Worm (Caenorhabditis elegans) whole organism, L1 larva: ENCODE results near the gene F15E6.5.

Source experiments
- dpl-1 ChIP-seq, 3 experiments: fragments of 150-350 bp in 2 of 3; sonication (generic microtip) in 1 of 3; optimal IDR thresholded peaks; 2 replicates each; lab custom pipeline; 2014 to 2017; ENCODE audit warnings: missing biosample characterization in 3 of 3, missing genetic modification characterization in 3 of 3, missing genetic modification reagents in 3 of 3
- lin-39 ChIP-seq: fragments of 150-350 bp; optimal IDR thresholded peaks from 2 replicates; lab custom pipeline; 2014; ENCODE audit warnings: missing biosample characterization, missing genetic modification reagents, missing genetic modification characterization
- tbx-2 ChIP-seq: sonication (generic microtip); optimal IDR thresholded peaks from 2 replicates; lab custom pipeline; 2016; ENCODE audit warnings: missing genetic modification characterization, missing compliant biosample characterization

DNA sequence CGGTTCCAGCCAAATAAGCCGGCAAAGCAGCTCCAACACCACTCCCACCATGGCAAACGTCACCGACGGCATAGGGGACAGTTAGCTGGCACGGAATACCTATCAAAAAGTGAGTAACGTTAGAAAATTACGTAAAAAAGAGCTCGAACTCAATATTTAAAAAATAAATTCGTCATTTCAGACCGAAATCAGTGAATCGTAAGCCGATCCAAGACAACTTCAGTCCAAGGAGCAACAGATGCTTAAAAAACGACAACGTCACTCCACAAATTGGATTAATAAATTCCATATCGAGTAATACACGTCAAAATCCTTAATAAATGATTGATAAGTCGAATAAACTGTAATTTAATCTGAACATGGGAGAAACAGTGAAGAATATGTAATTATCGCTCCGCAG lies 16.9 kb downstream of the F15E6.5 start:
- TF ChIP-seq tbx-2 (tag; lab: Kevin White, UChicago) (no peak), dpl-1 (GFP tag; optimal IDR thresholded peaks at IDR 0.05; lab: Kevin White, UChicago) (no peak), lin-39 (tag; lab: Kevin White, UChicago) (no peak)
